Comparison of ENCODE assay signal across 1 fruit fly cellular context in genomic region chr2L:4810044-4810609, dm6.
TF ChIP-seq lines count a peak whose summit lies in the region.

No protein-coding gene starts in this region.

TF ChIP-seq in whole organism, embryonic, 481 proteins besides CTCF, POLR2A, EP300 and RAD21 (continued from another document):
- TF ChIP-seq CG2889 (GFP tag; IDR thresholded peaks at IDR 0.05; lab: Robert Waterston, UW) (no peak), ind (GFP tag; optimal IDR thresholded peaks at IDR 0.05; lab: Kevin White, UChicago) (no peak), tgo (GFP tag; IDR thresholded peaks at IDR 0.05; lab: Robert Waterston, UW) (peak; percentile 28; the same call in 1 of the 3 replicates), CG15514 (GFP tag; optimal IDR thresholded peaks at IDR 0.05; lab: Kevin White, UChicago) (peak; percentile 48), CG6654 (GFP tag; optimal IDR thresholded peaks at IDR 0.05; lab: Kevin White, UChicago) (no peak), CG4360 (GFP tag; IDR thresholded peaks at IDR 0.05; lab: Robert Waterston, UW) (0 out of 2 replicates have a peak, but pooled peaks have one; percentile 38), CG4328 (GFP tag; optimal IDR thresholded peaks at IDR 0.05; lab: Kevin White, UChicago) (no peak), HLH3B (GFP tag; IDR thresholded peaks at IDR 0.05; lab: Robert Waterston, UW) (no peak)
